Fruit fly (Drosophila melanogaster): ENCODE results near the gene mira.

- no peak for TF ChIP-seq CG8924 (tag; optimal IDR thresholded peaks at IDR 0.05)
- no peak for TF ChIP-seq seq (GFP tag; IDR thresholded peaks at IDR 0.05)
- no peak for TF ChIP-seq mirr (GFP tag; optimal IDR thresholded peaks at IDR 0.05)
- TF ChIP-seq usp (GFP tag; optimal IDR thresholded peaks at IDR 0.05): no peak
- TF ChIP-seq ERR (GFP tag; optimal IDR thresholded peaks at IDR 0.05): no peak
- TF ChIP-seq Oaz (GFP tag; IDR thresholded peaks at IDR 0.05): no peak
- TF ChIP-seq CG13894 (tag; optimal IDR thresholded peaks at IDR 0.05): no peak
- no peak for TF ChIP-seq CG12104 (GFP tag; optimal IDR thresholded peaks at IDR 0.05)
- TF ChIP-seq sd (tag; optimal IDR thresholded peaks at IDR 0.05): no peak
- TF ChIP-seq Atf-2 (GFP tag; optimal IDR thresholded peaks at IDR 0.05): no peak
- TF ChIP-seq bowl (GFP tag; IDR thresholded peaks at IDR 0.05): no peak
- no peak for TF ChIP-seq CG34224 (GFP tag; IDR thresholded peaks at IDR 0.05; ENCODE audit: partially characterized antibody)
- no peak for TF ChIP-seq fu2 (GFP tag; optimal IDR thresholded peaks at IDR 0.05)
Measured at dm6 chr3R:19935777-19936125, 831 bp upstream of the mira start.
